Worm (Caenorhabditis elegans) whole organism, L4/young adult: ENCODE results near the gene Y44A6C.1.

Experiments
- W03F9.2 ChIP-seq: fragments of 150-350 bp; optimal IDR thresholded peaks from 2 replicates; lab custom pipeline; 2014; ENCODE audit warnings: missing biosample characterization, missing genetic modification characterization
- dao-5 ChIP-seq: sonication (generic microtip); optimal IDR thresholded peaks from 2 replicates; lab custom pipeline; 2016; ENCODE audit warnings: missing genotype, missing genetic modification characterization, moderate library complexity, missing compliant biosample characterization
- him-1 ChIP-seq: sonication (generic microtip); optimal IDR thresholded peaks from 2 replicates; lab custom pipeline; 2016; ENCODE audit warnings: missing genotype, missing genetic modification reagents, missing genetic modification characterization, missing compliant biosample characterization

DNA sequence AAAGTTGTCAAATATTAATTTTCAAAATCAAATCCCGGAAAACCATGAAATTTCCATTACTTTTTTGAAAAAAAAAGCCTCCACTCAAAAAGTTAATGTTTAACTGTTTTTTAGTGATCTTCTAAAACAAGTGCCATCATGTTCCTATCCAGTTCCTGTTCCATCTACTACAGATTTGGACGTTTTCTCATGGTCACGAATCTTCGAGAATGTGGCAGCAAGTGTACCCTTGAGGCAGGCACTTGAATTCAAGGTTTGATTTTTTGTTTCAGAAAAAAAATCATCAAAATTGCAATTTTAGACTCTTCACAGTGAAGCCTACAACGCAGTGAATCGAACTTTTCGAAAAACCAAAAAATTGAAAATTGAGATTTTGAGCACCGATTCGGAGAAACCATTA is 783 bp downstream of the Y44A6C.1 start:
- no peak for TF ChIP-seq him-1
- TF ChIP-seq W03F9.2 = no peak
- TF ChIP-seq dao-5 = no peak
